Worm (Caenorhabditis elegans): Measurements from ENCODE around the gene Y94A7B.11.

- TF ChIP-seq ref-1 (GFP tag; conservative IDR thresholded peaks at IDR 0.05) (no peak), klf-2 (GFP tag; conservative IDR thresholded peaks at IDR 0.05) (no peak)
Measured at ce11 chrV:17798789-17799188, 3.6 kb downstream of the Y94A7B.11 start, which contains the start of gene srx-18.
